Fruit fly (Drosophila melanogaster) whole organism, embryonic: Measurements from ENCODE around the gene CG10086.

Source experiments
- Asciz ChIP-seq: fragments of 200-800 bp; sonication (Bioruptor generic); optimal IDR thresholded peaks from 2 replicates; lab custom pipeline; 2017; ENCODE audit warnings: missing biosample characterization, mild to moderate bottlenecking, missing genetic modification characterization, missing genetic modification reagents
- B-H2 ChIP-seq: fragments of 200-800 bp; sonication (Bioruptor generic); optimal IDR thresholded peaks from 2 replicates; lab custom pipeline; 2018; ENCODE audit warnings: missing biosample characterization, mild to moderate bottlenecking, missing genetic modification characterization
- Bgb ChIP-seq: fragments of 200-800 bp; sonication (Bioruptor generic); IDR thresholded peaks from 2 replicates; pipeline ENCODE4 v1.3.6; 2022; ENCODE audit warnings: missing biosample characterization, missing genetic modification characterization; ENCODE audit not compliant: partially characterized antibody
- CG1024 ChIP-seq: fragments of 200-800 bp; sonication (Bioruptor generic); IDR thresholded peaks from 2 replicates; pipeline ENCODE4 v1.3.6; 2022; ENCODE audit warnings: missing biosample characterization, missing genetic modification characterization
- CG10274 ChIP-seq: fragments of 200-800 bp; sonication (Bioruptor generic); optimal IDR thresholded peaks from 3 replicates; lab custom pipeline; 2017; ENCODE audit warnings: missing biosample characterization, mild to moderate bottlenecking, missing genetic modification characterization
- CG10959 ChIP-seq: fragments of 200-800 bp; sonication (Bioruptor generic); IDR thresholded peaks from 2 replicates; pipeline ENCODE4 v1.3.6; 2022; ENCODE audit warnings: missing biosample characterization, missing genetic modification characterization
- CG11085 ChIP-seq: fragments of 200-800 bp; sonication (Bioruptor generic); IDR thresholded peaks from 2 replicates; pipeline ENCODE4 v1.3.6; 2022; ENCODE audit warnings: missing biosample characterization, missing genetic modification characterization
- CG12071 ChIP-seq: fragments of 200-800 bp; sonication (Bioruptor generic); optimal IDR thresholded peaks from 3 replicates; lab custom pipeline; 2018; ENCODE audit warnings: missing biosample characterization, mild to moderate bottlenecking, missing genetic modification characterization
- CG12236 ChIP-seq: fragments of 200-800 bp; sonication (Bioruptor generic); optimal IDR thresholded peaks from 2 replicates; lab custom pipeline; 2016; ENCODE audit warnings: missing biosample characterization, missing genetic modification characterization
- CG1233 ChIP-seq: fragments of 200-800 bp; sonication (Bioruptor generic); optimal IDR thresholded peaks from 4 replicates; lab custom pipeline; 2018; ENCODE audit warnings: missing biosample characterization, mild to moderate bottlenecking, missing genetic modification characterization
- CG12942 ChIP-seq: fragments of 200-800 bp; sonication (Bioruptor generic); optimal IDR thresholded peaks from 3 replicates; lab custom pipeline; 2016; ENCODE audit warnings: missing biosample characterization, missing genetic modification characterization
- CG15696 ChIP-seq: fragments of 200-800 bp; sonication (Bioruptor generic); optimal IDR thresholded peaks from 2 replicates; lab custom pipeline; 2019; ENCODE audit warnings: missing biosample characterization, mild to moderate bottlenecking, missing genetic modification characterization, moderate library complexity
- CG16863 ChIP-seq: fragments of 200-800 bp; sonication (Bioruptor generic); optimal IDR thresholded peaks from 3 replicates; lab custom pipeline; 2016; ENCODE audit warnings: missing biosample characterization, missing genetic modification characterization
- CG17186 ChIP-seq: fragments of 200-800 bp; sonication (Bioruptor generic); optimal IDR thresholded peaks from 3 replicates; lab custom pipeline; 2017; ENCODE audit warnings: missing biosample characterization, missing genetic modification reagents, missing genetic modification characterization
- CG17328 ChIP-seq: fragments of 200-800 bp; sonication (Bioruptor generic); IDR thresholded peaks from 2 replicates; pipeline ENCODE4 v1.3.6; 2022; ENCODE audit warnings: missing biosample characterization, missing genetic modification characterization
- CG18599 ChIP-seq: fragments of 200-800 bp; sonication (Bioruptor generic); optimal IDR thresholded peaks from 3 replicates; lab custom pipeline; 2017; ENCODE audit warnings: missing biosample characterization, missing genetic modification characterization, mild to moderate bottlenecking, moderate library complexity, missing genetic modification reagents
- CG2129 ChIP-seq: fragments of 200-800 bp; sonication (Bioruptor generic); IDR thresholded peaks from 2 replicates; pipeline ENCODE4 v1.3.6; 2022; ENCODE audit warnings: missing biosample characterization, missing genetic modification characterization; ENCODE audit not compliant: partially characterized antibody
- CG2199 ChIP-seq: fragments of 200-800 bp; sonication (Bioruptor generic); IDR thresholded peaks from 3 replicates; pipeline ENCODE4 v1.3.6; 2022; ENCODE audit warnings: missing biosample characterization, missing genetic modification characterization
- CG4282 ChIP-seq: fragments of 200-800 bp; sonication (Bioruptor generic); optimal IDR thresholded peaks from 2 replicates; lab custom pipeline; 2016; ENCODE audit warnings: missing biosample characterization, missing genetic modification characterization
- CG4730 ChIP-seq: fragments of 200-800 bp; sonication (Bioruptor generic); IDR thresholded peaks from 2 replicates; pipeline ENCODE4 v1.3.6; 2022; ENCODE audit warnings: missing biosample characterization, missing genetic modification characterization
- CG6689 ChIP-seq: fragments of 200-800 bp; sonication (Bioruptor generic); IDR thresholded peaks from 2 replicates; pipeline ENCODE4 v1.3.6; 2022; ENCODE audit warnings: missing biosample characterization, missing genetic modification characterization
- CG7963 ChIP-seq: fragments of 200-800 bp; sonication (Bioruptor generic); IDR thresholded peaks from 3 replicates; pipeline ENCODE4 v1.3.6; 2022; ENCODE audit warnings: missing biosample characterization, missing genetic modification characterization; ENCODE audit not compliant: partially characterized antibody
- CG9727 ChIP-seq: fragments of 200-800 bp; sonication (Bioruptor generic); optimal IDR thresholded peaks from 3 replicates; lab custom pipeline; 2017; ENCODE audit warnings: missing biosample characterization, mild to moderate bottlenecking, missing genetic modification characterization
- E2f2 ChIP-seq: fragments of 200-800 bp; sonication (Bioruptor generic); IDR thresholded peaks from 2 replicates; pipeline ENCODE4 v1.3.6; 2022; ENCODE audit warnings: missing biosample characterization, missing genetic modification characterization
- GATAe ChIP-seq: fragments of 200-800 bp; sonication (Bioruptor generic); conservative IDR thresholded peaks from 2 replicates; pipeline ENCODE4 v1.3.6; 2022; ENCODE audit warnings: missing biosample characterization, missing genetic modification characterization
- H15 ChIP-seq: fragments of 200-800 bp; sonication (Bioruptor generic); IDR thresholded peaks from 3 replicates; pipeline ENCODE4 v1.3.6; 2022; ENCODE audit warnings: missing biosample characterization, missing genetic modification characterization
- HLHmδ ChIP-seq: fragments of 200-800 bp; sonication (Bioruptor generic); optimal IDR thresholded peaks from 2 replicates; lab custom pipeline; 2018; ENCODE audit warnings: missing biosample characterization, mild to moderate bottlenecking, missing genetic modification characterization, moderate library complexity
- Mrtf ChIP-seq: fragments of 200-800 bp; sonication (Bioruptor generic); IDR thresholded peaks from 3 replicates; pipeline ENCODE4 v1.3.6; 2022; ENCODE audit warnings: missing biosample characterization, missing genetic modification characterization
- Sry-δ ChIP-seq: fragments of 200-800 bp; sonication (Bioruptor generic); optimal IDR thresholded peaks from 2 replicates; lab custom pipeline; 2016; ENCODE audit warnings: missing biosample characterization, missing genetic modification characterization
- Taf1 ChIP-seq: fragments of 200-800 bp; sonication (Bioruptor generic); IDR thresholded peaks from 2 replicates; pipeline ENCODE4 v1.3.6; 2022; ENCODE audit warnings: missing biosample characterization, missing genetic modification characterization
- ac ChIP-seq: fragments of 200-800 bp; sonication (Bioruptor generic); optimal IDR thresholded peaks from 3 replicates; lab custom pipeline; 2017; ENCODE audit warnings: missing biosample characterization, mild to moderate bottlenecking, missing genetic modification characterization
- br ChIP-seq: fragments of >200 bp; optimal IDR thresholded peaks from 2 replicates; lab custom pipeline; 2017
- da ChIP-seq: fragments of 200-800 bp; sonication (Bioruptor generic); optimal IDR thresholded peaks from 2 replicates; lab custom pipeline; 2016; ENCODE audit warnings: missing biosample characterization, missing genetic modification characterization
- ewg ChIP-seq: fragments of 200-800 bp; sonication (Bioruptor generic); optimal IDR thresholded peaks from 3 replicates; lab custom pipeline; 2017; ENCODE audit warnings: mild to moderate bottlenecking, missing biosample characterization, missing genetic modification reagents, missing genetic modification characterization
- fd96Cb ChIP-seq: fragments of 200-800 bp; sonication (Bioruptor generic); optimal IDR thresholded peaks from 2 replicates; lab custom pipeline; 2018; ENCODE audit warnings: missing biosample characterization, mild to moderate bottlenecking, missing genetic modification characterization, moderate library complexity
- gce ChIP-seq: fragments of 200-800 bp; sonication (Bioruptor generic); IDR thresholded peaks from 3 replicates; pipeline ENCODE4 v1.3.6; 2022; ENCODE audit warnings: missing biosample characterization, missing genetic modification characterization
- gcm2 ChIP-seq: fragments of 200-800 bp; sonication (Bioruptor generic); optimal IDR thresholded peaks from 2 replicates; lab custom pipeline; 2016; ENCODE audit warnings: missing biosample characterization, missing genetic modification characterization
- gfzf ChIP-seq: fragments of 200-800 bp; sonication (Bioruptor generic); optimal IDR thresholded peaks from 2 replicates; lab custom pipeline; 2016; ENCODE audit warnings: missing biosample characterization, mild to moderate bottlenecking, missing genetic modification characterization, moderate library complexity
- lov ChIP-seq, 2 experiments: fragments of 200-800 bp in 1 of 2; fragments of >200 bp in 1 of 2; sonication (Bioruptor generic) in 1 of 2; IDR thresholded peaks in 1 of 2; optimal IDR thresholded peaks in 1 of 2; 2 replicates in 1 of 2; 3 replicates in 1 of 2; pipeline versions ENCODE4 v1.3.6 to Lab custom; 2017 to 2022; ENCODE audit warnings: missing biosample characterization in 1 of 2, missing genetic modification characterization in 1 of 2
- mam ChIP-seq: fragments of 200-800 bp; sonication (Bioruptor generic); optimal IDR thresholded peaks from 3 replicates; lab custom pipeline; 2016; ENCODE audit warnings: missing biosample characterization, missing genetic modification characterization
- pho ChIP-seq: fragments of 200-800 bp; sonication (Bioruptor generic); optimal IDR thresholded peaks from 2 replicates; lab custom pipeline; 2016; ENCODE audit warnings: missing biosample characterization, missing genetic modification characterization
- psq ChIP-seq: fragments of 200-800 bp; sonication (Bioruptor generic); optimal IDR thresholded peaks from 2 replicates; lab custom pipeline; 2017; ENCODE audit warnings: missing biosample characterization, missing genetic modification characterization
- ranshi ChIP-seq: fragments of 200-800 bp; sonication (Bioruptor generic); IDR thresholded peaks from 2 replicates; pipeline ENCODE4 v1.3.6; 2022; ENCODE audit warnings: missing biosample characterization, missing genetic modification characterization
- sim ChIP-seq: fragments of 200-800 bp; sonication (Bioruptor generic); IDR thresholded peaks from 2 replicates; pipeline ENCODE4 v1.3.6; 2022; ENCODE audit warnings: missing biosample characterization, missing genetic modification characterization
- slp2 ChIP-seq: fragments of 200-800 bp; sonication (Bioruptor generic); optimal IDR thresholded peaks from 2 replicates; lab custom pipeline; 2016; ENCODE audit warnings: missing biosample characterization, missing genetic modification characterization
- sob ChIP-seq: fragments of 200-800 bp; sonication (Bioruptor generic); IDR thresholded peaks from 2 replicates; pipeline ENCODE4 v1.3.6; 2022; ENCODE audit warnings: missing biosample characterization, missing genetic modification characterization
- sr ChIP-seq: fragments of 200-800 bp; sonication (Bioruptor generic); IDR thresholded peaks from 3 replicates; pipeline ENCODE4 v1.3.6; 2022; ENCODE audit warnings: missing biosample characterization, missing genetic modification characterization
- sug ChIP-seq: fragments of 200-800 bp; optimal IDR thresholded peaks from 2 replicates; lab custom pipeline; 2019; ENCODE audit warnings: missing biosample characterization, mild to moderate bottlenecking, missing genetic modification characterization, moderate library complexity
- usp ChIP-seq: fragments of >200 bp; optimal IDR thresholded peaks from 2 replicates; lab custom pipeline; 2017; ENCODE audit warnings: missing biosample characterization, missing genetic modification characterization
- vfl ChIP-seq: fragments of 200-800 bp; sonication (Bioruptor generic); optimal IDR thresholded peaks from 2 replicates; lab custom pipeline; 2016; ENCODE audit warnings: missing biosample characterization, missing genetic modification characterization
- wdn ChIP-seq: fragments of 200-800 bp; sonication (Bioruptor generic); IDR thresholded peaks from 2 replicates; pipeline ENCODE4 v1.3.6; 2022; ENCODE audit warnings: missing biosample characterization, missing genetic modification characterization
- zfh1 ChIP-seq: fragments of 200-800 bp; sonication (Bioruptor generic); IDR thresholded peaks from 3 replicates; pipeline ENCODE4 v1.3.6; 2022; ENCODE audit warnings: missing biosample characterization, missing genetic modification characterization

CG10086 gene

DNA sequence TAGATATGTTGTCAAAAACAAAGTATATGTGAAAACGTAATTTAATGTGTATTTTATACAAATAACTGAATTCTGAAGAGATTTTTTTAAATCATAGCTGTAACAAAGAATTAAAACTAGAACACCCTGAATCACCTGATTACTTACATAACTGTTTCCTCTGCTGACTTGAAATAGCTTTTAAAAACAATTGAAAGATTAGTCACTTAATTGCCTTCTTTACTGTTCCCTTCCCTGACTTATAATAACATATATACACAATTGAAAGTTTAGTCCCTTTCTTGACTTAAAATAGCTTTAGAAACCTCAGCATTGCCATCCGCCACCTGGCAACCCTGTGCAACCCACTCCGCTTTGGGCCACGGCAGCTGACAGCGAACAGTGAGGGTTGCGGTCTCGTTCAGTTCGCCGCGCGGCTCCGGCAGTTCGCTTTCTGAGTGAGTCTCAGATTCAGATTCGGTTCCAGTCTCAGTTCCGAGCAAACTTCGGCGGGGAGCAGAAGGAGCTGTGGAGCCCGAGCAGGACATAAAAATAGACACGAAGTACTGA is 23.6 kb downstream of the CG10086 start, which contains the start of gene CG34384 (continued):
- TF ChIP-seq CG1024 (no peak), slp2 (GFP tag; lab: Kevin White, UChicago) (peak; percentile 9), H15 (GFP tag; lab: Robert Waterston, UW) (no peak), CG10959 (GFP tag; lab: Robert Waterston, UW) (no peak), fd96Cb (tag; lab: Kevin White, UChicago) (peak; percentile 31), psq (GFP tag; lab: Kevin White, UChicago) (no peak), pho (GFP tag; lab: Kevin White, UChicago) (peak; percentile 65), zfh1 (GFP tag; lab: Robert Waterston, UW) (no peak), wdn (no peak), gce (no peak), usp (GFP tag; lab: Kevin White, UChicago) (no peak), ac (no peak), vfl (GFP tag; lab: Kevin White, UChicago) (no peak), CG15696 (tag; lab: Kevin White, UChicago) (peak; percentile 72), CG18599 (peak; percentile 88), lov (optimal IDR thresholded peaks at IDR 0.05; lab: Kevin White, UChicago) (no peak), lov (GFP tag; IDR thresholded peaks at IDR 0.05; lab: Robert Waterston, UW) (no peak), CG17186 (GFP tag; lab: Kevin White, UChicago) (no peak), mam (peak; percentile 52), CG17328 (GFP tag; lab: Robert Waterston, UW) (no peak), Sry-δ (peak; percentile 21), CG1233 (peak; percentile 56), sim (no peak), gcm2 (GFP tag; lab: Kevin White, UChicago) (no peak), gfzf (no peak), CG9727 (peak; percentile 82), CG4282 (GFP tag; lab: Kevin White, UChicago) (no peak), br (no peak), GATAe (no peak), CG16863 (GFP tag; lab: Kevin White, UChicago) (peak; percentile 41), CG7963 (no peak), Asciz (GFP tag; lab: Kevin White, UChicago) (no peak), E2f2 (GFP tag; lab: Robert Waterston, UW) (no peak), CG12071 (GFP tag; lab: Kevin White, UChicago) (no peak), CG12942 (GFP tag; lab: Kevin White, UChicago) (peak; percentile 6), CG4730 (GFP tag; lab: Robert Waterston, UW) (no peak), CG2129 (GFP tag; lab: Robert Waterston, UW) (no peak), ranshi (GFP tag; lab: Robert Waterston, UW) (no peak), CG2199 (GFP tag; lab: Robert Waterston, UW) (no peak), Bgb (GFP tag; lab: Robert Waterston, UW) (no peak), HLHmδ (GFP tag; lab: Kevin White, UChicago) (no peak), B-H2 (peak; percentile 5), ewg (GFP tag; lab: Kevin White, UChicago) (peak; percentile 2), CG6689 (GFP tag; lab: Robert Waterston, UW) (peak; percentile 30; the same call in 1 of the 2 replicates), sr (GFP tag; lab: Robert Waterston, UW) (no peak), CG11085 (GFP tag; lab: Robert Waterston, UW) (no peak), sug (tag; lab: Kevin White, UChicago) (peak; percentile 59), Mrtf (no peak), Taf1 (no peak), CG12236 (GFP tag; lab: Kevin White, UChicago) (no peak), CG10274 (peak; percentile 45), da (GFP tag; lab: Kevin White, UChicago) (no peak), sob (GFP tag; lab: Robert Waterston, UW) (no peak)
